Fruit fly (Drosophila melanogaster) whole organism, embryonic: ENCODE data around the gene CG34290.

Experiments
- Atf3 ChIP-seq: fragments of 200-800 bp; sonication (Bioruptor generic); optimal IDR thresholded peaks from 3 replicates; lab custom pipeline; 2016; ENCODE audit warnings: missing biosample characterization, missing genetic modification characterization
- Atf6 ChIP-seq: fragments of 200-800 bp; sonication (Bioruptor generic); IDR thresholded peaks from 2 replicates; pipeline ENCODE4 v1.3.6; 2022; ENCODE audit warnings: missing biosample characterization, missing genetic modification characterization
- CG10321 ChIP-seq: fragments of 200-800 bp; sonication (Bioruptor generic); IDR thresholded peaks from 2 replicates; pipeline ENCODE4 v1.3.6; 2022; ENCODE audit warnings: missing biosample characterization, missing genetic modification characterization
- CG10543 ChIP-seq: fragments of 200-800 bp; sonication (Bioruptor generic); optimal IDR thresholded peaks from 3 replicates; lab custom pipeline; 2017; ENCODE audit warnings: missing biosample characterization, mild to moderate bottlenecking, missing genetic modification characterization, moderate library complexity
- CG10979 ChIP-seq: fragments of 200-800 bp; sonication (Bioruptor generic); optimal IDR thresholded peaks from 2 replicates; lab custom pipeline; 2018; ENCODE audit warnings: missing biosample characterization, mild to moderate bottlenecking, missing genetic modification characterization, moderate library complexity
- CG11093 ChIP-seq: fragments of 200-800 bp; sonication (Bioruptor generic); IDR thresholded peaks from 3 replicates; pipeline ENCODE4 v1.3.6; 2022; ENCODE audit warnings: missing biosample characterization, missing genetic modification characterization
- CG14965 ChIP-seq: fragments of 200-800 bp; sonication (Bioruptor generic); optimal IDR thresholded peaks from 2 replicates; lab custom pipeline; 2016; ENCODE audit warnings: missing biosample characterization, missing genetic modification characterization, borderline replicate concordance
- CG17912 ChIP-seq: fragments of 200-800 bp; sonication (Bioruptor generic); optimal IDR thresholded peaks from 2 replicates; lab custom pipeline; 2018; ENCODE audit warnings: missing biosample characterization, mild to moderate bottlenecking, missing genetic modification characterization
- CG2120 ChIP-seq: fragments of 200-800 bp; sonication (Bioruptor generic); optimal IDR thresholded peaks from 3 replicates; lab custom pipeline; 2016; ENCODE audit warnings: missing biosample characterization, missing genetic modification characterization
- CG31365 ChIP-seq: fragments of 200-800 bp; sonication (Bioruptor generic); optimal IDR thresholded peaks from 2 replicates; lab custom pipeline; 2018; ENCODE audit warnings: missing biosample characterization, mild to moderate bottlenecking, missing genetic modification characterization
- CG31388 ChIP-seq: fragments of 200-800 bp; sonication (Bioruptor generic); optimal IDR thresholded peaks from 2 replicates; lab custom pipeline; 2016; ENCODE audit warnings: missing biosample characterization, missing genetic modification characterization
- CG3726 ChIP-seq: fragments of 200-800 bp; sonication (Bioruptor generic); IDR thresholded peaks from 3 replicates; pipeline ENCODE4, ENCODE4 v1.3.6; 2022; ENCODE audit warnings: missing biosample characterization, missing genetic modification characterization
- CG4707 ChIP-seq: fragments of 200-800 bp; sonication (Bioruptor generic); optimal IDR thresholded peaks from 2 replicates; lab custom pipeline; 2018; ENCODE audit warnings: missing biosample characterization, mild to moderate bottlenecking, missing genetic modification characterization, moderate library complexity
- CG6272 ChIP-seq: fragments of 200-800 bp; sonication (Bioruptor generic); IDR thresholded peaks from 2 replicates; pipeline ENCODE4 v1.3.6; 2022; ENCODE audit warnings: missing biosample characterization, missing genetic modification characterization
- CG6765 ChIP-seq: fragments of 200-800 bp; sonication (Bioruptor generic); optimal IDR thresholded peaks from 3 replicates; lab custom pipeline; 2017; ENCODE audit warnings: missing biosample characterization, mild to moderate bottlenecking, missing genetic modification characterization
- CG8290 ChIP-seq, 3 experiments: fragments of 200-800 bp; sonication (Bioruptor generic); optimal IDR thresholded peaks; 2 replicates each; lab custom pipeline; 2016 to 2019; ENCODE audit warnings: missing biosample characterization in 3 of 3, missing genetic modification characterization in 3 of 3, mild to moderate bottlenecking in 2 of 3, moderate library complexity in 1 of 3
- GATAe ChIP-seq: fragments of 200-800 bp; sonication (Bioruptor generic); conservative IDR thresholded peaks from 2 replicates; pipeline ENCODE4 v1.3.6; 2022; ENCODE audit warnings: missing biosample characterization, missing genetic modification characterization
- Hr78 ChIP-seq, 2 experiments: fragments of 200-800 bp in 1 of 2; fragments of >200 bp in 1 of 2; sonication (Bioruptor generic) in 1 of 2; optimal IDR thresholded peaks; 2 replicates each; lab custom pipeline; 2017 to 2019; ENCODE audit warnings: missing biosample characterization in 2 of 2, missing genetic modification characterization in 2 of 2, mild to moderate bottlenecking in 1 of 2, moderate library complexity in 1 of 2
- Lim3 ChIP-seq: fragments of 200-800 bp; sonication (Bioruptor generic); IDR thresholded peaks from 2 replicates; pipeline ENCODE4 v1.3.6; 2022; ENCODE audit warnings: missing biosample characterization, missing genetic modification characterization
- MESR4 ChIP-seq: fragments of 200-800 bp; sonication (Bioruptor generic); optimal IDR thresholded peaks from 2 replicates; lab custom pipeline; 2018; ENCODE audit warnings: missing biosample characterization, mild to moderate bottlenecking, missing genetic modification characterization, moderate library complexity
- Neu2 ChIP-seq: fragments of 200-800 bp; sonication (Bioruptor generic); optimal IDR thresholded peaks from 3 replicates; lab custom pipeline; 2016; ENCODE audit warnings: missing biosample characterization, missing genetic modification characterization, borderline replicate concordance
- Oli ChIP-seq: fragments of 200-800 bp; sonication (Bioruptor generic); optimal IDR thresholded peaks from 2 replicates; lab custom pipeline; 2018; ENCODE audit warnings: missing biosample characterization, mild to moderate bottlenecking, missing genetic modification characterization, moderate library complexity
- Opbp ChIP-seq: fragments of 200-800 bp; sonication (Bioruptor generic); IDR thresholded peaks from 3 replicates; pipeline ENCODE4 v1.3.6; 2022; ENCODE audit warnings: missing biosample characterization, missing genetic modification characterization; ENCODE audit not compliant: partially characterized antibody
- Pdp1 ChIP-seq, 2 experiments: fragments of 200-800 bp; sonication (Bioruptor generic); optimal IDR thresholded peaks; 3 replicates each; lab custom pipeline; 2016; ENCODE audit warnings: missing biosample characterization in 2 of 2, missing genetic modification characterization in 2 of 2, mild to moderate bottlenecking in 1 of 2, moderate library complexity in 1 of 2
- Side ChIP-seq: fragments of 200-800 bp; sonication (Bioruptor generic); optimal IDR thresholded peaks from 2 replicates; lab custom pipeline; 2016; ENCODE audit warnings: missing biosample characterization, missing genetic modification characterization
- Sox102F ChIP-seq: fragments of 200-800 bp; sonication (Bioruptor generic); optimal IDR thresholded peaks from 2 replicates; lab custom pipeline; 2018; ENCODE audit warnings: missing biosample characterization, mild to moderate bottlenecking, missing genetic modification characterization, moderate library complexity
- Spps ChIP-seq: fragments of 200-800 bp; sonication (Bioruptor generic); optimal IDR thresholded peaks from 2 replicates; lab custom pipeline; 2018; ENCODE audit warnings: missing biosample characterization, mild to moderate bottlenecking, missing genetic modification characterization
- az2 ChIP-seq: fragments of 200-800 bp; sonication (Bioruptor generic); optimal IDR thresholded peaks from 3 replicates; lab custom pipeline; 2016; ENCODE audit warnings: missing biosample characterization, missing genetic modification characterization
- bigmax ChIP-seq: fragments of 200-800 bp; sonication (Bioruptor generic); optimal IDR thresholded peaks from 2 replicates; lab custom pipeline; 2018; ENCODE audit warnings: missing biosample characterization, mild to moderate bottlenecking, missing genetic modification characterization
- br ChIP-seq: fragments of >200 bp; optimal IDR thresholded peaks from 2 replicates; lab custom pipeline; 2017
- crc ChIP-seq: fragments of 200-800 bp; sonication (Bioruptor generic); optimal IDR thresholded peaks from 2 replicates; lab custom pipeline; 2016; ENCODE audit warnings: missing biosample characterization, missing genetic modification characterization
- croc ChIP-seq: fragments of 200-800 bp; sonication (Bioruptor generic); conservative IDR thresholded peaks from 3 replicates; pipeline ENCODE4 v1.3.6; 2022; ENCODE audit warnings: missing biosample characterization, missing genetic modification characterization
- cwo ChIP-seq: fragments of 200-800 bp; sonication (Bioruptor generic); optimal IDR thresholded peaks from 3 replicates; lab custom pipeline; 2017; ENCODE audit warnings: missing biosample characterization, missing genetic modification characterization, mild to moderate bottlenecking, moderate library complexity, missing genetic modification reagents
- danr ChIP-seq: fragments of 200-800 bp; sonication (Bioruptor generic); IDR thresholded peaks from 2 replicates; pipeline ENCODE4 v1.3.6; 2022; ENCODE audit warnings: missing biosample characterization, missing genetic modification characterization
- dysf ChIP-seq: fragments of 200-800 bp; sonication (Bioruptor generic); IDR thresholded peaks from 3 replicates; pipeline ENCODE4 v1.3.6; 2022; ENCODE audit warnings: missing biosample characterization, missing genetic modification characterization
- emc ChIP-seq: fragments of 200-800 bp; sonication (Bioruptor generic); optimal IDR thresholded peaks from 2 replicates; lab custom pipeline; 2016; ENCODE audit warnings: missing biosample characterization, missing genetic modification characterization
- en ChIP-seq: fragments of 200-800 bp; sonication (Bioruptor generic); optimal IDR thresholded peaks from 2 replicates; lab custom pipeline; 2016; ENCODE audit warnings: missing biosample characterization, missing genetic modification characterization
- gcm ChIP-seq: fragments of 200-800 bp; sonication (Bioruptor generic); optimal IDR thresholded peaks from 2 replicates; lab custom pipeline; 2019; ENCODE audit warnings: missing biosample characterization, mild to moderate bottlenecking, missing genetic modification characterization, moderate library complexity
- h ChIP-seq: fragments of >200 bp; optimal IDR thresholded peaks from 2 replicates; lab custom pipeline; 2017
- jing ChIP-seq: fragments of 200-800 bp; sonication (Bioruptor generic); optimal IDR thresholded peaks from 2 replicates; lab custom pipeline; 2018; ENCODE audit warnings: missing biosample characterization, mild to moderate bottlenecking, missing genetic modification characterization
- klu ChIP-seq: fragments of 200-800 bp; sonication (Bioruptor generic); IDR thresholded peaks from 2 replicates; pipeline ENCODE4 v1.3.6; 2022; ENCODE audit warnings: missing biosample characterization, missing genetic modification characterization
- nau ChIP-seq: fragments of 200-800 bp; sonication (Bioruptor generic); optimal IDR thresholded peaks from 3 replicates; lab custom pipeline; 2017; ENCODE audit warnings: missing biosample characterization, mild to moderate bottlenecking, missing genetic modification characterization, missing genetic modification reagents
- nerfin-1 ChIP-seq: fragments of 200-800 bp; sonication (Bioruptor generic); optimal IDR thresholded peaks from 3 replicates; lab custom pipeline; 2019; ENCODE audit warnings: missing biosample characterization, mild to moderate bottlenecking, missing genetic modification characterization, moderate library complexity
- nerfin-2 ChIP-seq: fragments of 200-800 bp; sonication (Bioruptor generic); IDR thresholded peaks from 2 replicates; pipeline ENCODE4 v1.3.6; 2022; ENCODE audit warnings: missing biosample characterization, missing genetic modification characterization; ENCODE audit not compliant: partially characterized antibody
- schlank ChIP-seq: fragments of 200-800 bp; sonication (Bioruptor generic); optimal IDR thresholded peaks from 2 replicates; lab custom pipeline; 2018; ENCODE audit warnings: missing biosample characterization, mild to moderate bottlenecking, missing genetic modification characterization
- tin ChIP-seq: fragments of 200-800 bp; sonication (Bioruptor generic); optimal IDR thresholded peaks from 3 replicates; lab custom pipeline; 2016; ENCODE audit warnings: missing biosample characterization, missing genetic modification characterization
- zen ChIP-seq: fragments of 200-800 bp; sonication (Bioruptor generic); optimal IDR thresholded peaks from 3 replicates; lab custom pipeline; 2018; ENCODE audit warnings: missing biosample characterization, mild to moderate bottlenecking, missing genetic modification characterization, moderate library complexity
- zfh2 ChIP-seq: fragments of 200-800 bp; sonication (Bioruptor generic); optimal IDR thresholded peaks from 2 replicates; lab custom pipeline; 2016; ENCODE audit warnings: missing biosample characterization, missing genetic modification characterization

CG34290 gene

dm6 chr3R:24295556-24296465 is 6.2 kb upstream of the CG34290 start (continued):
- TF ChIP-seq MESR4 (peak; percentile 4), zfh2 (GFP tag; lab: Kevin White, UChicago) (peak; percentile 72), cwo (GFP tag; lab: Kevin White, UChicago) (no peak), CG3726 (GFP tag; lab: Robert Waterston, UW) (peak; percentile 56; the same call in 1 of the 3 replicates), en (GFP tag; lab: Kevin White, UChicago) (peak; percentile 34), klu (GFP tag; lab: Robert Waterston, UW) (peak; percentile 68), CG14965 (no peak), GATAe (GFP tag; lab: Robert Waterston, UW) (peak; percentile 41; the same call in 1 of the 2 replicates), dysf (GFP tag; lab: Robert Waterston, UW) (peak; percentile 86), CG10979 (peak; percentile 41), croc (no peak; the same call in 2 of the 3 replicates), Opbp (GFP tag; lab: Robert Waterston, UW) (no peak), emc (no peak), jing (peak; percentile 45), CG6765 (no peak), h (lab: Kevin White, UChicago) (no peak), az2 (GFP tag; lab: Kevin White, UChicago) (peak; percentile 75), Neu2 (GFP tag; lab: Kevin White, UChicago) (no peak), crc (peak; percentile 45), CG4707 (GFP tag; lab: Kevin White, UChicago) (peak; percentile 61), Atf6 (GFP tag; lab: Robert Waterston, UW) (peak; percentile 71), Side (GFP tag; lab: Kevin White, UChicago) (peak; percentile 58), CG10543 (peak; percentile 46), CG31365 (tag; lab: Kevin White, UChicago) (no peak), Spps (tag; lab: Kevin White, UChicago) (peak; percentile 32), nerfin-2 (no peak), Pdp1 (GFP tag; optimal IDR thresholded peaks at IDR 0.05; lab: Kevin White, UChicago) (peak; percentile 73 to 81), Lim3 (GFP tag; lab: Robert Waterston, UW) (no peak), schlank (tag; lab: Kevin White, UChicago) (peak; percentile 66), CG31388 (GFP tag; lab: Kevin White, UChicago) (peak; percentile 22), CG10321 (GFP tag; lab: Robert Waterston, UW) (peak; percentile 56; the same call in 1 of the 2 replicates), Atf3 (GFP tag; lab: Kevin White, UChicago) (peak; percentile 64), CG11093 (GFP tag; lab: Robert Waterston, UW) (peak; percentile 69; the same call in 2 of the 3 replicates), gcm (GFP tag; lab: Kevin White, UChicago) (peak; percentile 29), nau (peak; percentile 12), CG8290 (GFP tag; optimal IDR thresholded peaks at IDR 0.05; lab: Kevin White, UChicago) (peak; percentile 56), CG8290 (tag; optimal IDR thresholded peaks at IDR 0.05; lab: Kevin White, UChicago) (peak in 1 of 2 experiments; percentile 95), CG2120 (GFP tag; lab: Kevin White, UChicago) (peak; percentile 89), nerfin-1 (tag; lab: Kevin White, UChicago) (peak; percentile 46), Sox102F (peak; percentile 74), CG6272 (peak; percentile 65), zen (tag; lab: Kevin White, UChicago) (peak; percentile 66), Hr78 (GFP tag; optimal IDR thresholded peaks at IDR 0.05; lab: Kevin White, UChicago) (no peak), danr (GFP tag; lab: Robert Waterston, UW) (peak; percentile 71), Oli (tag; lab: Kevin White, UChicago) (peak; percentile 81), tin (GFP tag; lab: Kevin White, UChicago) (peak; percentile 81), bigmax (no peak), br (no peak), CG17912 (GFP tag; lab: Kevin White, UChicago) (no peak)
